Fruit fly (Drosophila melanogaster) S2 (cell line): ENCODE measurements around the gene CG11889.

Experiments
- CG8478 ChIP-seq: fragments of >200 bp; optimal IDR thresholded peaks from 2 replicates; lab custom pipeline; 2018
- CTCF ChIP-seq, 2 experiments: fragments of >200 bp; optimal IDR thresholded peaks; 2 replicates each; lab custom pipeline; 2018

Gene CG11889

dm6 chr3R:25316016-25316415 is 46.0 kb downstream of the CG11889 start, which contains the start of gene CG10559:
Gene CG10559, minus strand, starts transcription at chr3R:25316116.
- TF ChIP-seq CTCF (optimal IDR thresholded peaks at IDR 0.05; lab: Kevin White, UChicago) (no peak), CG8478 (lab: Kevin White, UChicago) (no peak)

dm6 chr3R:25318011-25318410 is 48.0 kb downstream of the CG11889 start, which contains the start of gene CG10553:
Gene CG10553, minus strand, starts transcription at chr3R:25318111.
- no peak for TF ChIP-seq CG8478 (lab: Kevin White, UChicago)
- no peak for TF ChIP-seq CTCF (optimal IDR thresholded peaks at IDR 0.05; lab: Kevin White, UChicago)

dm6 chr3R:25320051-25320705 is 50.2 kb downstream of the CG11889 start, which contains the start of gene CG10560:
Gene CG10560, minus strand, starts transcription at chr3R:25320101.
- TF ChIP-seq CG8478 (lab: Kevin White, UChicago) (no peak), CTCF (optimal IDR thresholded peaks at IDR 0.05; lab: Kevin White, UChicago) (no peak)

DNA sequence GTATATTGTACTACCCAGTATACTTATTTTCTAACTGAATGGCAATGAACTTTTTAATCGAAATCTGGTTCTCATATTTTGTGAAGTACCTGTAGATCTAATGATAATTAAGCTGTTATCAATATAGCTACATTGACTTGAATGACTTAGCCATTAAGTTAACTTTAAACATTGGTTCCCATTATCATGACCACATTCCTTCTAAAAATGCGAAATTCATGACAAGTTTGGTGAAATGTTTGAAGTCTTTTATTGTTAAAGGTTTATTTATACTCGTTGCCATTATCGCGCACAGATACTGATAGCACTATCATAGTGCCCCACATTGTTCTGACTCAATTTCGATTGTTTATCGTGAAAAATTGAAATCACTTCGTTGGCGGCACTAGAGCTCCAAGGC is 50.9 kb downstream of the CG11889 start:
- no peak for TF ChIP-seq CTCF (optimal IDR thresholded peaks at IDR 0.05; lab: Kevin White, UChicago)
- no peak for TF ChIP-seq CG8478 (lab: Kevin White, UChicago)

- TF ChIP-seq CTCF (optimal IDR thresholded peaks at IDR 0.05; lab: Kevin White, UChicago) (no peak), CG8478 (lab: Kevin White, UChicago) (no peak)
Measured at dm6 chr3R:25321681-25322080, 51.7 kb downstream of the CG11889 start.

DNA sequence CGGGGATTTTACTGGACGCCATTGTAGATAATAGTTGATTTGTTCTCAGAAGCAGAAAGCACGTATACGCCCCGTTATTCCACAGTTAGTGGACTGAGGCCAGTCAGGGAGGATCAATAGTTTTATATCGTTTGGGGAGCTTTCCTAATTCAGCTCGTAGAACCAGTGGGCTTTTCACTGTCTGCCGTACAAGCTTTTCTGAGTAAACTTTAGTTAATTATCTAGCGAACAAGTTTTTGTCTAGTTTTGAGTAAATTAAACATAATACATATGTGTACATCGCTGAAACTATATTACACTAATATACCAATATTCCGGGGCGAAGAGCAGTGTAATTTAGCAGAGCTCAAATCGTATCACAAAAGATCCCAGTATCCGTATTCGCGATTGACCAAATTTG is 52.6 kb downstream of the CG11889 start, which contains the start of gene CG10562:
TSS of gene CG10562 (minus strand) at position 101 of the 400 bp plus-strand sequence.
- no peak for TF ChIP-seq CTCF (optimal IDR thresholded peaks at IDR 0.05; lab: Kevin White, UChicago)
- TF ChIP-seq CG8478 (lab: Kevin White, UChicago), result no peak
